Fruit fly (Drosophila melanogaster) S2 (cell line): Measurements from ENCODE around the gene CG31909.
A peak's percentile ranks its signal among the peaks of the same experiment; 100 is the strongest.

Experiments used
- CG8478 ChIP-seq: fragments of >200 bp; optimal IDR thresholded peaks from 2 replicates; lab custom pipeline; 2018
- CTCF ChIP-seq, 2 experiments: fragments of >200 bp; optimal IDR thresholded peaks; 2 replicates each; lab custom pipeline; 2018

CG31909 gene

DNA sequence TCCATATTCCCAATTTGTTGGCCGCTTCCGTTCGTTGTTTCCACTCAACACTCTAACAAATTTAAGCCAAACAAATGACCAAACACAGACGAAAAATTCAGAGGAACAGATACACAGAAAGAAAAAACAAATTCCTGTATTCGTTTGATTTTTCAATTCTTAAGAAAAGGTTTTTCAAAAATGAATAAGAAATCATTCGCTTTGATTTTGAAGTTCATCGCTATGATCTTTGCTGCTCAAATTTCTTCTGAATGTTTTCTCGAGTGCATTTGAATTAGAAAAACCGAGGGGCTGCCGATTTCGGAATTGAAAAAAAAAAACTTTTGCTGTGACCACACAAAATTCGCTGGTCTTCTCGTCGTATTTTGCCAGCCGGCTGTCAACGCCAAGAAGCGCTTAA lies 8.7 kb downstream of the CG31909 start:
- no peak for TF ChIP-seq CG8478 (lab: Kevin White, UChicago)
- no peak for TF ChIP-seq CTCF (optimal IDR thresholded peaks at IDR 0.05; lab: Kevin White, UChicago)

DNA sequence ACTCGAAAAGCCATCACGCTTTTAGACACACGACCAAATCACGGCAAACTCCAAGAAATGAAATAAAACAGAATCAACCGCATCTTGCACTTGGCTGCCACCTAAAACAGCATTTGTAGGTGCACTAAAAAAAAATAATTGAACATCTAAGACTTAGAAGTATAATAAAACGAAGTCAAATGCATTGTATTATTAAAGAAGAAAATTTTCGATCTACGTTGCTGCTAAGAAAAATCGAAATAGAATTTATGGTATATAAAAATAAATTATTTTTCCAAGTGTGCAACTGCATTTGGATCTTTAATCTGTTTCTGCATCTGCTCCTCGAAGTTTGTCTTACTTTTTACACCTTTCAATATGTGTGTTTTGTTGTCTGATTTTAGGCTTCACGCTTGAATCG lies 13.0 kb downstream of the CG31909 start:
- TF ChIP-seq CTCF (optimal IDR thresholded peaks at IDR 0.05; lab: Kevin White, UChicago) (no peak), CG8478 (lab: Kevin White, UChicago) (no peak)

DNA sequence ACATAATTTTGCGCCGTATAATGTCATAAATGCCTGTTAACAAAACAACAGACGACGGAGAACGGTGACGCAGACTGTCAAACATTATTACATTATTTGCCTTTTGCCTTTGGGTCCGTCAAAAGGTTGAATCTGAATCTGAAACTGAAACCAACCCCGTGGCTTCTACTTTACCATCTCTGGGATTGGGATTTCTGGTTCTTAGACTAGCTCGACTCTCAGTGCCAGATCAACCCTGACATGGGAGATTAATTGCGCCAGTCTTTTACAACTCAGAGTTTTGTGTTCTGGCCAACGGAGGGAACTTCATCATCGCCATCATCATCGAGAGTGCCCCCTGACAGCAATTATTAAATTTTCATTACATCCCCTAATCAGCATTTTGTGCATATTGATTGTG lies 15.1 kb downstream of the CG31909 start:
- no peak for TF ChIP-seq CTCF (optimal IDR thresholded peaks at IDR 0.05; lab: Kevin White, UChicago)
- no peak for TF ChIP-seq CG8478 (lab: Kevin White, UChicago)

DNA sequence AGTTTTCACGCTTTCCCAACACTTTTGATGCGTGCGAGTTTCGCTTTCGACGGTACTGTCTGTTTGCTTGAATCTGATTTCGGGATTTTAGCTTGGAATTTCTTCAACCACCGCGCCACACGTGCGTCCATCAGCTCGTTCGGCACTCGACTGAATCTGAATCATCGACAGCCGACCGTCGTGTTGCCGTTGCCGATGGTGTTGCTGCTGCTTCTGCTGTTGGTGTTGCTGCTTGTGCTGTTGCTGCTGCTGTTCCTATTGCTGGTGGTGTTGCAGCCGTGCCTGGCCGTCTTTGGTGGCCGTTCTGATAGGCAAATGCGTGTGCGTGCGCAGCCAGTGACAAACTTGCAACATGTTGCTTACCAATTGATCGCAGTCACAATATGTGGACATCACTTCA lies 19.7 kb downstream of the CG31909 start, which contains the start of gene Wnt4:
Gene Wnt4 (minus strand): TSS at position 155 of the 400 bp plus-strand sequence.
- no peak for TF ChIP-seq CTCF (optimal IDR thresholded peaks at IDR 0.05; lab: Kevin White, UChicago)
- no peak for TF ChIP-seq CG8478 (lab: Kevin White, UChicago)

DNA sequence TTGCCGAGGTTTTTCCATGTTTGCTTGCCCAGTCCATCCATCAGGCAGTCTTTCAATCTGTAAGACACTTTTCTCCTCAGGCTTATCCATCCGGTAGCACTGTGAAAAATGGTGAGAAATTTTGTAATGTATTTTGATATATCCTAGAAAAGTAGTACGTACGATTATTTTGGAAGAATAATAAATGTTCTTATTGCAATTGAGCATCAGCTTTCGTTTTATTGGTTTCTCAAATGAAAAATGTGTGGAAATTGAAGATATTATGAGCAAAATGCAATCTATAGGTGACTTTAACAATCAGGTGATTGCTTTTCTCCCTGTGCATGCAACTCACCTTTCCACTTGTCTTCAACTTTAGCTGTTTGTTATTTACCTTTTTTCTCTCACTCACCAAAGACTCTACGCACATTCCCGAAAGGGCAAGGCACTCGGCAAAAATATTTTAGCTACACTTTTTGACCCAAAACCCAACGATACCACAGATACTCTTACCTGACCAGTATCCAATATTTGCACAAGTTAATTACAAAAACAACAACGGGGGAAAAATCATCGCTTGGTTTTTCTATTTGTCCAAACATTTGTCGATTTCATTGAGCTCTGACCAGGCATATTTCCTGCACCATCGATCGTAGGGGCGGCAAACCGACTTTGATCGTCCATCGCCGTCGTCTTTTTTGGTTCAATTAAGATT lies 20.4 kb downstream of the CG31909 start:
- TF ChIP-seq CTCF (optimal IDR thresholded peaks at IDR 0.05; lab: Kevin White, UChicago), result no peak
- no peak for TF ChIP-seq CG8478 (lab: Kevin White, UChicago)

DNA sequence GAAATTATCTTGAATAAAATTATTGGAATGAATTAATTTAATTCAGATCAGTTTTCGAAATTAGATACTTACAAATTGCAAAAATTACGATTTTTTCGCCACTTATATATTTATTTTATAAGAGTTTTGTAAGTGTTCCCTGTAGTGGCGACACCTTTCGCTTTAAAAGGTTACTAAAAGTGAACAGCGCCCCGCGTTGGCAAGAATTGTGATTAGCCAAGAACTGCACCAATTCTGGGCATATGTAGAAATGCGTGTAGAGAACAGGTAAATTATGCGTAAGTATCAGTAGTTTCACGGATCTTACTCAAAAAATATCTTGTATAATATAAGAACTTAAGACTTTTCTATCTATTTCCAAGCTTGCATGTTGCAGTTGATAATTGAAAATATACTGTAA lies 24.1 kb downstream of the CG31909 start:
- TF ChIP-seq CTCF (optimal IDR thresholded peaks at IDR 0.05; lab: Kevin White, UChicago), result peak; percentile 93 to 99
- no peak for TF ChIP-seq CG8478 (lab: Kevin White, UChicago)

DNA sequence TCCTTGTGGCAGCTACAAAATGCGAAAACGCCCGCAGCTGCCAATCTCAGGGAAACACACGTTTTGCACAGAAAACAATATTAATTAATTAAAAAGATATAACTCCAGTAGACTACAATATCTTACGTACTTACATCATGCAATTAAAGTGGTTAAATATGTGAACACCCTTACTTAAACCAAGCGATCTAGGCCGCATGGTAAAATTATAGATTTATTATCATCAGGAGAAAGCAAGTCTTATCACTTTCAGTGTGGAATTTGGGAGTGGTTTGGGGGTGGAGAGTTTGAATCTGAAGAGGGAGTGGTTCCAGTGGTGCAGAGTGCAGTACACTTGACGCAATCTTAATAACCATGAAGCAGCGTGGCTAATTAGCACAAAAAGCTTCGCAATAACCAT lies 24.8 kb downstream of the CG31909 start:
- TF ChIP-seq CG8478 (lab: Kevin White, UChicago), result no peak
- TF ChIP-seq CTCF (optimal IDR thresholded peaks at IDR 0.05; lab: Kevin White, UChicago), result no peak

DNA sequence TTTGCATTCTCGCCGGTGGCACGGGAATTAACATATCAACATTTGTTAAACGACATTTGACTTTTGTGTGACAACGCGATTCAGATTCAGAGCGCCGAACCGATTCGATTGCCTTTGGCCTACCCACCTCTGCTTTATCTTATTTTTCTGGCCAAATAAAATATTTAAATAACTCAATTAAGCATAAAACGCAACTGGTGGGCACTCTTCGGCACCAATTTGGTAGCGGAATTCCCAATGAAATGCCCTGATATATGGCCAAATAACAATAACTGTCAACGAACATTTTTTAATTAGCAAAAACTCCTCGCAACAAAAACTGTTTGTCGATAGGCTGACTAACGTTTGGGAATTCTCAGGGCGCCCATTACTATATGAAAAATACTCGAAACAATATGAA lies 26.8 kb downstream of the CG31909 start:
- TF ChIP-seq CTCF (optimal IDR thresholded peaks at IDR 0.05; lab: Kevin White, UChicago) (no peak), CG8478 (lab: Kevin White, UChicago) (no peak)

DNA sequence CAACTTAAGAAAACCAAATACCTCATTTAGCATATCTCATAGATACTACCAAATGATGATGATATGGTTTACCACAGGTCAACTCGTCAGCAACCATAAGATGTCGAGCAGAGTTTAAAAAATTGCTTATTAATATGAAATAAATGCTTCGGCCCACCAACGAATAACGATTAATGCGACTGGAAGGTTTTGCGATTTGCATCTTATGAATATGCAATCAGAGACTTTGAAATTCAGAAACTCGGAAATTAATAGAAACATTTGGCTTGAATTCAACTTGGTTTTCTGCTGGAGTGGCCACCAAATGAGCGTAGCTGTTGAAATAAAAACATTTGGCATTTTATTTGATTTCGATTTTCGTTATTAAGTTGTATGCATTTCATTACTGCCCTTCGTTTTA lies 27.5 kb downstream of the CG31909 start:
- TF ChIP-seq CG8478 (lab: Kevin White, UChicago) (no peak), CTCF (optimal IDR thresholded peaks at IDR 0.05; lab: Kevin White, UChicago) (no peak)

DNA sequence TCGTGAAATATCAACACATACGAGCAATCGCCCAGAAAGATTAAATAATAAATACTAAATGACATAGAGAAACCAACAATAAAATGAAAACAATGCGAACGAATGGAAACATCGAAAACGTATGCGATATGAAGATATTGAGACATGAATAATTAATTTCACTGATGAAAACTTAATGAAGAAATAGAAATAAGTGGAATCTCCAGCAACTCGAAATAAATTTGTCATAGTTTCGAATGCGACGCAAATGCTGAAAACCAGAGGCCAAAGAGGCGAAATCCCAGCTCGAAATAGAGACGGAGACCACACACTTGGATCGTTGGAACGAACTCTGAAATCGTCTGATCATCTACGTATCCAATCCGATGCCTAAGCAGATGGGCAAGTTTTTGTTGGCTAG lies 28.6 kb downstream of the CG31909 start:
- TF ChIP-seq CG8478 (lab: Kevin White, UChicago), result no peak
- TF ChIP-seq CTCF (optimal IDR thresholded peaks at IDR 0.05; lab: Kevin White, UChicago), result no peak

DNA sequence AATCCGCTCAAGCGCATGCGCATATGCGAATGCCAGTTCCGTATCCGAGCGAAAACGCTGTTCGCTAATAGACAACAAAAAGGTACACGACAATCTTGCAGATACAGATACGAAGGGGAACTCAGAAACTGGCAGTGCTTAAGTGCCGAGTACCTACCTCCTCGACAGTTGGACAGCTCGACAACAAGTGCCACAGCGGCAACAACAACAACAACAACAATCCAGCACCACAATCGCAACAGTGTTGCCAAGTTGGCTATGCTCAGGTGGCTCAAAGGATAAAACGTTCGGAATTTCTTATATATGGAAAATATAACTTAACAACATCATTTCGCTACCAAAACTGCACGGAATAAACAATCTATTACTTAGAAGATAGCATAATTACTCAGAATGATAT lies 32.6 kb downstream of the CG31909 start:
- TF ChIP-seq CTCF (optimal IDR thresholded peaks at IDR 0.05; lab: Kevin White, UChicago), result no peak

DNA sequence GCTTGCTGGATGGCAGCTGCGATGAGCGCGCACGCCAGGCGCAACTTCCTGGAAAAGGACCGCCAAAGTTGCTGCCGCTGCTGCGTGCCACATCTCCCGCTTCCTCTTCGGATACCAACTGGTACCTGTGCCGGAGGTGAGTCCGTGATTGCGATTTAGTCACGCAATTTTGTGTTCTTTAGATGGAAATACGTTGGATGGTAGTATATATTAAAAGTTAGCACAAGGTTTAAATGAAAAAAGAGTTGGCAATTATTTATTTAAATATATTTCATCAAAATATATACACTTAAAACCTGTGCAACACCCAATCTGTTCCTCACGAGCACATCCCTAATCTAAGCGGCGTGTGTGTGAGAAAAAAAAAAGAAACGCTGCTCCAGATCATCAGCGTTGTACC lies 33.3 kb downstream of the CG31909 start:
- no peak for TF ChIP-seq CTCF (optimal IDR thresholded peaks at IDR 0.05; lab: Kevin White, UChicago)
- TF ChIP-seq CG8478 (lab: Kevin White, UChicago), result no peak

DNA sequence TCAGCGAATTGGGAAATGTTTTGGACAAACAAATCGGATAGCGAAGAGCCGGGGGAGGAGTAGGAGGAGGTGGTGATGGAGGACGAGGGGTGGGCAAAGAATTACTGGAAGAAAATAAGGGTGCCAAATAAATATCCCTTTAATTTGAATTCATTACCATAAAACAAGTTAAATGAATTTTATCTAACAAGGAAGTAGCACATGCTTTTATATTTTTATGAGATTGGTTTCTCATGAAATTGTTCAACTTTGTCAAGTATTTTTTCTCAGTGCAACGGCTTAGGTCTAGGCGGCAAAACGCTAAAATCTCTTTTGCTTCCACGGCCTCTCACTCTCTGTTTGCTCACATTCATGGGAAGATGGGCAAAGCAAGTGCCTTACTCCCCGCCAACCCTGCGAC lies 34.7 kb downstream of the CG31909 start:
- TF ChIP-seq CTCF (optimal IDR thresholded peaks at IDR 0.05; lab: Kevin White, UChicago) (no peak), CG8478 (lab: Kevin White, UChicago) (no peak)

DNA sequence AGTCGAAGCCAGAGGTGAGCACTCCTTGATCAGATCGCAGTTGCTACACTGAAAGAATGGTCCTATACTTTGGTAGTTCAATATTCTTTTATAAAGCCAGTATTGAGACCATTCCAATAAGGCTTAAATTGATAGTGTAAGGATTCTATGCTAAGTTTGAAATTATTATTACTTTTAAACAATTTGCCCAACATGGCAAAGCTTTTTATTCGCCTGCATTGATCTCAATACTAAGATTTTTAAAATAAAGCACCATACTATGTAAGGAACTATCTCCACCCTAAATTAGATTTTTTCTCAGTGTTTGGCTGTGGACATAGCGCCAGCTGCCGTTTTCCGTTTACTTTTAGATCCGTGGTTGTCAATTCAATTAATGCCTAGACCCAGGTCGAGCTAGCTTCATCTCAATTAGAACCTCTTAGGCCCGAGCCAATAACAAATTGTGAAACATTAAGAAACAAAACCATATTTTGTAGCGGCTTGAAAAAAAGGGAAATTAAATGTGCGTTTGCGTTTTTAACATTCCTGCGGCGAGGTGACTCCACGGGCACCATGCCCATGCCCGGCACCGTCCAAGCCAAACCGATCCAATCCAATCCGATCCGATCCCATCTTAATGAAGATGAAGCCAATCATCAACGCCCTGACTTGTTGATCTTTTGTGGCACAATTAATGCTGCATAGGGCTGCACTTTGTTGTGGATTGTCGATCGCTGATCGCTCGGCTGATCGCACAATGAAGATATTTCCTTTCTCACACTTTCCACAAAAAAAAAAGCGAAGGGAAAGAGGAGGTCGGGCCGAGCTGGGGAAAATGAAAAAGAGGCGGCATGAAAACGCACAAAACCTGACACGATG lies 36.4 kb downstream of the CG31909 start:
- TF ChIP-seq CTCF (optimal IDR thresholded peaks at IDR 0.05; lab: Kevin White, UChicago), result no peak
- TF ChIP-seq CG8478 (lab: Kevin White, UChicago), result no peak

DNA sequence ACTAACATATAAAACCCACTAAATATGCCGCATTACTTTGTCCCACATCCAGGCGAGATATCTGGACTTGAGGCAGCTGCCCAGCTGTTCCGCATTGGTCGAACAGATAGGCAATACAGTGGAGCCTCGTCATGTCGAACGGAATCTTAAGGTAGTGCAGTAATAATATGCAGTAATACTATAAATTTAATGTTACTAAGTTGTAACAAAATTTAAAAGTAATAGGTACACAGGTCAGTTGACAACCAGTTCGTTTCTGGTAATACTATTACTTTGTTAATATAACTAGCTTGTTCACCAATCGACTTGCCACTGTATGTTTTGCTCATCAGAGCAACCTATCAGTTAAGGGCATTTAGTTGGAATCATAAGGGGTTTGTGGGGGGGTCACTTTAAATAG lies 37.7 kb downstream of the CG31909 start:
- TF ChIP-seq CG8478 (lab: Kevin White, UChicago), result no peak
- no peak for TF ChIP-seq CTCF (optimal IDR thresholded peaks at IDR 0.05; lab: Kevin White, UChicago)
